Worm (Caenorhabditis elegans) whole organism, young adult: ENCODE data around the gene rps-9.

Experiments used
- F23B12.7 ChIP-seq: sonication (generic microtip); optimal IDR thresholded peaks from 2 replicates; lab custom pipeline; 2017; ENCODE audit warnings: missing genetic modification characterization, mild to moderate bottlenecking, missing compliant biosample characterization, antibody characterized with exemption, moderate library complexity; ENCODE audit not compliant: insufficient read depth
- F33H1.4 ChIP-seq: fragments of 200-800 bp; sonication (Bioruptor generic); IDR thresholded peaks from 2 replicates; pipeline ENCODE4 v1.3.6; 2022; ENCODE audit warnings: missing genetic modification reagents, missing genetic modification characterization, missing compliant biosample characterization
- F39B2.1 ChIP-seq: fragments of 200-800 bp; sonication (Bioruptor generic); IDR thresholded peaks from 2 replicates; pipeline ENCODE4 v1.3.6; 2022; ENCODE audit warnings: missing genetic modification reagents, missing genetic modification characterization, missing compliant biosample characterization
- F55B11.4 ChIP-seq: sonication (generic microtip); optimal IDR thresholded peaks from 2 replicates; lab custom pipeline; 2016; ENCODE audit warnings: missing compliant biosample characterization, missing genetic modification characterization, borderline replicate concordance; ENCODE audit not compliant: insufficient read depth
- K11D2.4 ChIP-seq: fragments of 200-800 bp; sonication (Bioruptor generic); IDR thresholded peaks from 2 replicates; pipeline ENCODE4 v1.3.6; 2022; ENCODE audit warnings: missing genetic modification reagents, missing genetic modification characterization, missing compliant biosample characterization
- K12H6.12 ChIP-seq: fragments of 200-800 bp; sonication (Bioruptor generic); optimal IDR thresholded peaks from 2 replicates; lab custom pipeline; 2018; ENCODE audit warnings: mild to moderate bottlenecking, missing genetic modification characterization, missing compliant biosample characterization
- T07F8.4 ChIP-seq: sonication (generic microtip); optimal IDR thresholded peaks from 2 replicates; lab custom pipeline; 2016; ENCODE audit warnings: mild to moderate bottlenecking, missing genetic modification characterization, moderate library complexity, missing compliant biosample characterization
- Y79H2A.3 ChIP-seq: fragments of 200-800 bp; sonication (Bioruptor generic); conservative IDR thresholded peaks from 2 replicates; pipeline ENCODE4 v1.3.6; 2022; ENCODE audit warnings: missing genetic modification reagents, missing genetic modification characterization, missing compliant biosample characterization
- Y95B8A.8 ChIP-seq: fragments of 200-800 bp; sonication (Bioruptor generic); IDR thresholded peaks from 2 replicates; pipeline ENCODE4 v1.3.6; 2022; ENCODE audit warnings: missing genetic modification reagents, missing genetic modification characterization, missing compliant biosample characterization
- ZK185.1 ChIP-seq: sonication (generic microtip); optimal IDR thresholded peaks from 2 replicates; lab custom pipeline; 2016; ENCODE audit warnings: mild to moderate bottlenecking, missing genetic modification characterization, missing compliant biosample characterization; ENCODE audit not compliant: poor library complexity, severe bottlenecking
- aptf-3 ChIP-seq: fragments of 200-800 bp; sonication (Bioruptor generic); IDR thresholded peaks from 2 replicates; pipeline ENCODE4 v1.3.6; 2022; ENCODE audit warnings: missing genetic modification characterization, missing compliant biosample characterization
- atf-7 ChIP-seq: sonication (generic microtip); optimal IDR thresholded peaks from 2 replicates; lab custom pipeline; 2017; ENCODE audit warnings: mild to moderate bottlenecking, missing genetic modification characterization, missing compliant biosample characterization
- attf-3 ChIP-seq: fragments of 200-800 bp; sonication (Bioruptor generic); conservative IDR thresholded peaks from 2 replicates; pipeline ENCODE4 v1.3.6; 2022; ENCODE audit warnings: missing genetic modification reagents, missing genetic modification characterization, missing compliant biosample characterization
- attf-6 ChIP-seq: fragments of 200-800 bp; sonication (Bioruptor generic); IDR thresholded peaks from 2 replicates; pipeline ENCODE4 v1.3.6; 2022; ENCODE audit warnings: missing genetic modification reagents, missing genetic modification characterization, missing compliant biosample characterization
- ceh-100 ChIP-seq: fragments of 200-800 bp; sonication (Bioruptor generic); IDR thresholded peaks from 2 replicates; pipeline ENCODE4 v1.3.6; 2022; ENCODE audit warnings: missing genetic modification reagents, missing genetic modification characterization, missing compliant biosample characterization
- chd-7 ChIP-seq: sonication (generic microtip); optimal IDR thresholded peaks from 2 replicates; lab custom pipeline; 2016; ENCODE audit warnings: mild to moderate bottlenecking, missing genetic modification characterization, moderate library complexity, missing compliant biosample characterization
- dpff-1 ChIP-seq: sonication (generic microtip); optimal IDR thresholded peaks from 2 replicates; lab custom pipeline; 2017; ENCODE audit warnings: mild to moderate bottlenecking, missing genetic modification characterization, missing compliant biosample characterization
- egl-18 ChIP-seq: fragments of 200-800 bp; sonication (Bioruptor generic); IDR thresholded peaks from 2 replicates; pipeline ENCODE4 v1.3.6; 2022; ENCODE audit warnings: missing genetic modification reagents, missing genetic modification characterization, missing compliant biosample characterization
- fkh-3 ChIP-seq: sonication (generic microtip); optimal IDR thresholded peaks from 2 replicates; lab custom pipeline; 2016; ENCODE audit warnings: mild to moderate bottlenecking, missing genetic modification characterization, missing compliant biosample characterization
- hlh-26 ChIP-seq: fragments of 200-800 bp; sonication (Bioruptor generic); conservative IDR thresholded peaks from 2 replicates; pipeline ENCODE4 v1.3.6; 2022; ENCODE audit warnings: missing genetic modification reagents, missing genetic modification characterization, missing compliant biosample characterization
- hmg-20 ChIP-seq: fragments of 200-800 bp; sonication (Bioruptor generic); IDR thresholded peaks from 2 replicates; pipeline ENCODE4 v1.3.6; 2022; ENCODE audit warnings: missing genetic modification reagents, missing genetic modification characterization, missing compliant biosample characterization
- hrde-1 ChIP-seq: sonication (generic microtip); optimal IDR thresholded peaks from 2 replicates; lab custom pipeline; 2016; ENCODE audit warnings: missing genetic modification characterization, mild to moderate bottlenecking, missing compliant biosample characterization, moderate library complexity, missing genotype, missing genetic modification reagents, borderline replicate concordance
- hsf-1 ChIP-seq: fragments of 200-800 bp; sonication (Bioruptor generic); IDR thresholded peaks from 2 replicates; pipeline ENCODE4 v1.3.6; 2022; ENCODE audit warnings: missing genetic modification reagents, missing genetic modification characterization, missing compliant biosample characterization
- lin-35 ChIP-seq, 3 experiments: fragments of 150-350 bp in 2 of 3; sonication (generic microtip) in 1 of 3; optimal IDR thresholded peaks; 2 replicates each; lab custom pipeline; 2014 to 2018; ENCODE audit warnings: missing biosample characterization in 3 of 3, missing genetic modification characterization in 3 of 3, missing genetic modification reagents in 3 of 3
- lir-1 ChIP-seq: fragments of 200-800 bp; sonication (Bioruptor generic); conservative IDR thresholded peaks from 2 replicates; pipeline ENCODE4 v1.3.6; 2022; ENCODE audit warnings: missing genetic modification reagents, missing genetic modification characterization, missing compliant biosample characterization
- lsl-1 ChIP-seq: fragments of 200-800 bp; sonication (Bioruptor generic); optimal IDR thresholded peaks from 2 replicates; lab custom pipeline; 2018; ENCODE audit warnings: mild to moderate bottlenecking, missing genetic modification characterization, moderate library complexity, missing compliant biosample characterization
- madf-3 ChIP-seq: fragments of 200-800 bp; sonication (Bioruptor generic); IDR thresholded peaks from 2 replicates; pipeline ENCODE4 v1.3.6; 2022; ENCODE audit warnings: missing genetic modification reagents, missing genetic modification characterization, missing compliant biosample characterization
- madf-8 ChIP-seq: fragments of 200-800 bp; sonication (Bioruptor generic); conservative IDR thresholded peaks from 2 replicates; pipeline ENCODE4 v1.3.6; 2022; ENCODE audit warnings: missing genetic modification reagents, missing genetic modification characterization, missing compliant biosample characterization
- mcd-1 ChIP-seq: fragments of 200-800 bp; sonication (Bioruptor generic); IDR thresholded peaks from 2 replicates; pipeline ENCODE4 v1.3.6; 2022; ENCODE audit warnings: missing genetic modification reagents, missing genetic modification characterization, missing compliant biosample characterization
- mel-28 ChIP-seq: sonication (generic microtip); optimal IDR thresholded peaks from 2 replicates; lab custom pipeline; 2016; ENCODE audit warnings: borderline replicate concordance, mild to moderate bottlenecking, missing genetic modification characterization, missing compliant biosample characterization
- nhr-80 ChIP-seq: sonication (generic microtip); optimal IDR thresholded peaks from 2 replicates; lab custom pipeline; 2016; ENCODE audit warnings: missing genetic modification characterization, missing compliant biosample characterization
- nhr-90 ChIP-seq: sonication (generic microtip); optimal IDR thresholded peaks from 2 replicates; lab custom pipeline; 2016; ENCODE audit warnings: missing genotype, mild to moderate bottlenecking, missing genetic modification characterization, missing compliant biosample characterization
- pbrm-1 ChIP-seq: fragments of 200-800 bp; sonication (Bioruptor generic); IDR thresholded peaks from 2 replicates; pipeline ENCODE4 v1.3.6; 2022; ENCODE audit warnings: missing genetic modification reagents, missing genetic modification characterization, missing compliant biosample characterization
- rec-8 ChIP-seq, 2 experiments: sonication (generic microtip); optimal IDR thresholded peaks; 2 replicates each; lab custom pipeline; 2016; ENCODE audit warnings: mild to moderate bottlenecking in 2 of 2, missing genetic modification characterization in 2 of 2, missing genetic modification reagents in 2 of 2, missing genotype in 2 of 2, missing biosample characterization in 1 of 2, missing compliant biosample characterization in 1 of 2, moderate library complexity in 1 of 2
- snpc-1.1 ChIP-seq: sonication (generic microtip); optimal IDR thresholded peaks from 2 replicates; lab custom pipeline; 2017; ENCODE audit warnings: missing genetic modification characterization, mild to moderate bottlenecking, missing compliant biosample characterization, antibody characterized with exemption, moderate library complexity, missing genotype, missing genetic modification reagents; ENCODE audit not compliant: insufficient read depth
- tbp1 ChIP-seq: fragments of 200-800 bp; sonication (Bioruptor generic); optimal IDR thresholded peaks from 2 replicates; lab custom pipeline; 2018; ENCODE audit warnings: mild to moderate bottlenecking, missing genetic modification characterization, missing compliant biosample characterization
- ztf-28 ChIP-seq: fragments of 200-800 bp; sonication (Bioruptor generic); IDR thresholded peaks from 2 replicates; pipeline ENCODE4 v1.3.6; 2022; ENCODE audit warnings: missing genetic modification reagents, missing genetic modification characterization, missing compliant biosample characterization

rps-9 gene

ce11 chrII:11149866-11150685 is 23.9 kb upstream of the rps-9 start (continued):
- no peak; the same call in 1 of the 2 replicates for TF ChIP-seq F33H1.4 (GFP tag; lab: Robert Waterston, UW)
- TF ChIP-seq lin-35 (GFP tag; optimal IDR thresholded peaks at IDR 0.05; lab: Kevin White, UChicago) = no peak
- no peak for TF ChIP-seq snpc-1.1 (tag; lab: Kevin White, UChicago)
- TF ChIP-seq rec-8 (tag; optimal IDR thresholded peaks at IDR 0.05; lab: Kevin White, UChicago) = no peak
- no peak for TF ChIP-seq egl-18
- TF ChIP-seq attf-6 (GFP tag; lab: Robert Waterston, UW) = 0 out of 2 replicates have a peak, but pooled peaks have one; percentile 10
- TF ChIP-seq mcd-1 (GFP tag; lab: Robert Waterston, UW) = peak; percentile 63
- no peak for TF ChIP-seq K12H6.12
- no peak for TF ChIP-seq madf-8 (GFP tag; lab: Robert Waterston, UW)
- no peak; the same call in 1 of the 2 replicates for TF ChIP-seq K11D2.4 (GFP tag; lab: Robert Waterston, UW)
- no peak for TF ChIP-seq hrde-1
- TF ChIP-seq Y79H2A.3 = no peak
- peak; percentile 80 for TF ChIP-seq atf-7 (tag; lab: Kevin White, UChicago)
- TF ChIP-seq F23B12.7 (tag; lab: Kevin White, UChicago) = no peak
- no peak for TF ChIP-seq F55B11.4 (tag; lab: Kevin White, UChicago)
- TF ChIP-seq pbrm-1 (GFP tag; lab: Robert Waterston, UW) = peak; percentile 70; the same call in 1 of the 2 replicates
- peak; percentile 19 for TF ChIP-seq fkh-3 (tag; lab: Kevin White, UChicago)
- TF ChIP-seq lsl-1 (GFP tag; lab: Kevin White, UChicago) = no peak
- no peak for TF ChIP-seq lir-1 (GFP tag; lab: Robert Waterston, UW)
- TF ChIP-seq ztf-28 (GFP tag; lab: Robert Waterston, UW) = 0 out of 2 replicates have a peak, but pooled peaks have one; percentile 37
- TF ChIP-seq aptf-3 = no peak
- TF ChIP-seq mel-28 (tag; lab: Kevin White, UChicago) = no peak
- no peak for TF ChIP-seq hlh-26
- no peak for TF ChIP-seq F39B2.1
- TF ChIP-seq madf-3 (GFP tag; lab: Robert Waterston, UW) = peak; percentile 77
- peak; percentile 10 for TF ChIP-seq ZK185.1 (tag; lab: Kevin White, UChicago)
- peak; percentile 48 for TF ChIP-seq dpff-1 (tag; lab: Kevin White, UChicago)
- TF ChIP-seq nhr-80 = peak; percentile 24
- peak; percentile 87 for TF ChIP-seq Y95B8A.8 (GFP tag; lab: Robert Waterston, UW)
- TF ChIP-seq ceh-100 (GFP tag; lab: Robert Waterston, UW) = no peak
- peak; percentile 76 for TF ChIP-seq chd-7 (tag; lab: Kevin White, UChicago)
- TF ChIP-seq T07F8.4 (tag; lab: Kevin White, UChicago) = no peak
- TF ChIP-seq hsf-1 = 0 out of 2 replicates have a peak, but pooled peaks have one; percentile 17
- no peak for TF ChIP-seq tbp1
- TF ChIP-seq nhr-90 (tag; lab: Kevin White, UChicago) = peak; percentile 53
- no peak for TF ChIP-seq attf-3
- no peak for TF ChIP-seq hmg-20 (GFP tag; lab: Robert Waterston, UW)
